Fruit fly (Drosophila melanogaster): ENCODE data around the gene GluRS-m.

The GluRS-m gene

dm6 chr3L:16412394-16412950, 4.5 kb downstream of the GluRS-m start, which contains the start of gene Serinc (continued):
- TF ChIP-seq CG13287 (GFP tag; IDR thresholded peaks at IDR 0.05; ENCODE audit: partially characterized antibody): peak; percentile 98
- TF ChIP-seq CG17802 (tag; optimal IDR thresholded peaks at IDR 0.05): peak; percentile 68
- TF ChIP-seq D19A (tag; optimal IDR thresholded peaks at IDR 0.05): no peak
- TF ChIP-seq Dek (tag; optimal IDR thresholded peaks at IDR 0.05): peak; percentile 25
- TF ChIP-seq Fer3 (tag; optimal IDR thresholded peaks at IDR 0.05): peak; percentile 46
- no peak for TF ChIP-seq en (GFP tag; optimal IDR thresholded peaks at IDR 0.05)
- peak; percentile 74 for TF ChIP-seq Max (GFP tag; optimal IDR thresholded peaks at IDR 0.05)
- TF ChIP-seq twi (tag; optimal IDR thresholded peaks at IDR 0.05): peak; percentile 46
- peak; percentile 47 for TF ChIP-seq Fer1 (GFP tag; optimal IDR thresholded peaks at IDR 0.05)
- peak; percentile 26 for TF ChIP-seq CG8388 (GFP tag; optimal IDR thresholded peaks at IDR 0.05)
- TF ChIP-seq p53 (GFP tag; optimal IDR thresholded peaks at IDR 0.05): peak; percentile 6
- TF ChIP-seq CG13123 (GFP tag; optimal IDR thresholded peaks at IDR 0.05): no peak
- peak in 1 of 3 experiments; percentile 57 for TF ChIP-seq Stat92E (GFP tag; optimal IDR thresholded peaks at IDR 0.05)
- peak in 1 of 2 experiments; percentile 59 for TF ChIP-seq insv (GFP tag; optimal IDR thresholded peaks at IDR 0.05)
- no peak for TF ChIP-seq fd64A (GFP tag; optimal IDR thresholded peaks at IDR 0.05)
- no peak for TF ChIP-seq grn (GFP tag; optimal IDR thresholded peaks at IDR 0.05)
- TF ChIP-seq ash1 (GFP tag; optimal IDR thresholded peaks at IDR 0.05): no peak
- TF ChIP-seq CG30403 (GFP tag; optimal IDR thresholded peaks at IDR 0.05): peak; percentile 70
- TF ChIP-seq psq (GFP tag; optimal IDR thresholded peaks at IDR 0.05): peak; percentile 22
- peak; percentile 78 for TF ChIP-seq CG12391 (tag; optimal IDR thresholded peaks at IDR 0.05)
- TF ChIP-seq D (optimal IDR thresholded peaks at IDR 0.05): no peak
- TF ChIP-seq D (GFP tag; optimal IDR thresholded peaks at IDR 0.05): peak; percentile 33
- TF ChIP-seq CG12219 (GFP tag; optimal IDR thresholded peaks at IDR 0.05): no peak
- no peak for TF ChIP-seq ken (GFP tag; IDR thresholded peaks at IDR 0.05)
- peak; percentile 30 for TF ChIP-seq CG12155 (GFP tag; optimal IDR thresholded peaks at IDR 0.05)
- TF ChIP-seq CG17385 (GFP tag; optimal IDR thresholded peaks at IDR 0.05): peak; percentile 38
- TF ChIP-seq chif (GFP tag; optimal IDR thresholded peaks at IDR 0.05): peak; percentile 12 to 41
- TF ChIP-seq abd-A (tag; optimal IDR thresholded peaks at IDR 0.05): no peak
- TF ChIP-seq Dfd (GFP tag; optimal IDR thresholded peaks at IDR 0.05): no peak
- no peak for TF ChIP-seq sim (GFP tag; IDR thresholded peaks at IDR 0.05)
- TF ChIP-seq croc (GFP tag; conservative IDR thresholded peaks at IDR 0.05): peak; percentile 30; the same call in 1 of the 3 replicates
- peak; percentile 50 for TF ChIP-seq Ptx1 (GFP tag; IDR thresholded peaks at IDR 0.05)
- TF ChIP-seq Kr (GFP tag; optimal IDR thresholded peaks at IDR 0.05): no peak
- no peak for TF ChIP-seq yki (optimal IDR thresholded peaks at IDR 0.05)
- TF ChIP-seq CG14667 (GFP tag; IDR thresholded peaks at IDR 0.05): 0 out of 2 replicates have a peak, but pooled peaks have one; percentile 21
- TF ChIP-seq repo (GFP tag; optimal IDR thresholded peaks at IDR 0.05): no peak
- peak; percentile 15 for TF ChIP-seq CG10209 (GFP tag; optimal IDR thresholded peaks at IDR 0.05)
- TF ChIP-seq hkb (optimal IDR thresholded peaks at IDR 0.05): no peak
- no peak; the same call in 1 of the 2 replicates for TF ChIP-seq hkb (GFP tag; IDR thresholded peaks at IDR 0.05)
- TF ChIP-seq Sry-β (GFP tag; optimal IDR thresholded peaks at IDR 0.05): no peak
- peak; percentile 57 for TF ChIP-seq CG10147 (GFP tag; optimal IDR thresholded peaks at IDR 0.05)
- TF ChIP-seq CG3838 (GFP tag; optimal IDR thresholded peaks at IDR 0.05): peak; percentile 25
- peak; percentile 71 for TF ChIP-seq CG30020 (tag; optimal IDR thresholded peaks at IDR 0.05)
- TF ChIP-seq CG4424 (GFP tag; optimal IDR thresholded peaks at IDR 0.05): peak; percentile 69
- peak; percentile 86 for TF ChIP-seq Lhr (GFP tag; optimal IDR thresholded peaks at IDR 0.05)
- no peak for TF ChIP-seq ftz-f1 (GFP tag; optimal IDR thresholded peaks at IDR 0.05)
- TF ChIP-seq CG12769 (tag; optimal IDR thresholded peaks at IDR 0.05): no peak
- TF ChIP-seq Mad (GFP tag; optimal IDR thresholded peaks at IDR 0.05): peak; percentile 62
- TF ChIP-seq pum (GFP tag; optimal IDR thresholded peaks at IDR 0.05): peak; percentile 17
- TF ChIP-seq grau (tag; optimal IDR thresholded peaks at IDR 0.05): peak; percentile 56
- peak; percentile 17 for TF ChIP-seq BtbVII (GFP tag; optimal IDR thresholded peaks at IDR 0.05)

Measured in whole organism, embryonic.